ENCODE assay signal across 4 worm cellular contexts in the genomic region with DNA sequence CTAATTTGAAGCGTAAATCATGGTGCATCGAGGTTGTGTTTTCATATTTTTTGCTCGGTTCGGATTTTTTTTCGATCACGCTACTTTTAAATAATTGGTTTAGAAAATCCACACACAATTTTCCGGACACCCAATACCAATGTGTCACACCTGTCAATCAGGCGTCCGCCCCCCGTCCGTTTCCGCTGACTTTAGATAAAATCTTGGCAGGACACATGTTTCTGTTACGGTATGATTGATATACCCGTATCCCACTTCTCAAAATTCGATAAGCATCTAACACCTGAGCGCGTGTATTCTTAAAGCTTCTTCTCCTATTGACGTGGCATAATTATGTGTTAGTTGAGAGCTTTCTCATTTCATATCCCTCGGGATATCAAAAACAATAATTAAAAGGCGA.
TF ChIP-seq lines count a peak whose summit lies in the region.

No protein-coding gene starts in this region.

TF ChIP-seq in whole organism, L4 larva, 104 proteins besides CTCF, POLR2A, EP300 and RAD21:
- TF ChIP-seq aha-1 (tag; lab: Kevin White, UChicago) (peak; percentile 9), unc-62 (GFP tag; optimal IDR thresholded peaks at IDR 0.05 in 1 of 2; lab: Kevin White, UChicago) (peak in 1 of 2 experiments; percentile 89), unc-62 (tag; optimal IDR thresholded peaks at IDR 0.05; lab: Kevin White, UChicago) (no peak), mdt-29 (GFP tag; IDR thresholded peaks at IDR 0.05; lab: Robert Waterston, UW) (no peak), nhr-41 (GFP tag; IDR thresholded peaks at IDR 0.05; lab: Robert Waterston, UW) (no peak)

TF ChIP-seq in whole organism, late embryonic, 69 proteins besides CTCF, POLR2A, EP300 and RAD21:
- TF ChIP-seq unc-86 (tag; optimal IDR thresholded peaks at IDR 0.05; lab: Kevin White, UChicago): no peak
- TF ChIP-seq ama-1 (optimal IDR thresholded peaks at IDR 0.05; lab: Kevin White, UChicago): no peak
- peak; percentile 53 for TF ChIP-seq unc-55 (GFP tag; optimal IDR thresholded peaks at IDR 0.05; lab: Kevin White, UChicago)
- no peak for TF ChIP-seq ceh-22 (tag; optimal IDR thresholded peaks at IDR 0.05; lab: Kevin White, UChicago)

TF ChIP-seq in whole organism, mixed stage, embryonic, 35 proteins besides CTCF, POLR2A, EP300 and RAD21:
- no peak for TF ChIP-seq elt-3 (tag; optimal IDR thresholded peaks at IDR 0.05; lab: Kevin White, UChicago)
- TF ChIP-seq ceh-43 (GFP tag; optimal IDR thresholded peaks at IDR 0.05; lab: Kevin White, UChicago): peak; percentile 77
- peak; percentile 18 for TF ChIP-seq nhr-2 (tag; optimal IDR thresholded peaks at IDR 0.05; lab: Kevin White, UChicago)
- peak; percentile 80 for TF ChIP-seq unc-62 (GFP tag; optimal IDR thresholded peaks at IDR 0.05; lab: Kevin White, UChicago)
- TF ChIP-seq elt-1 (tag; optimal IDR thresholded peaks at IDR 0.05; lab: Kevin White, UChicago; ENCODE audit: borderline replicate concordance, insufficient read depth): peak; percentile 67
- no peak for TF ChIP-seq lin-13 (tag; optimal IDR thresholded peaks at IDR 0.05; lab: Kevin White, UChicago)

TF ChIP-seq in whole organism, young adult, 124 proteins besides CTCF, POLR2A, EP300 and RAD21:
- no peak for TF ChIP-seq hlh-26 (GFP tag; conservative IDR thresholded peaks at IDR 0.05; lab: Robert Waterston, UW)
- TF ChIP-seq aptf-2 (GFP tag; conservative IDR thresholded peaks at IDR 0.05; lab: Robert Waterston, UW): no peak
- TF ChIP-seq unc-62 (GFP tag; optimal IDR thresholded peaks at IDR 0.05; lab: Kevin White, UChicago): peak; percentile 92
- TF ChIP-seq ceh-58 (GFP tag; IDR thresholded peaks at IDR 0.05; lab: Robert Waterston, UW): no peak
- no peak for TF ChIP-seq akir-1 (GFP tag; optimal IDR thresholded peaks at IDR 0.05; lab: Kevin White, UChicago)
- no peak for TF ChIP-seq madf-3 (GFP tag; IDR thresholded peaks at IDR 0.05; lab: Robert Waterston, UW)
TF ChIP-seq in whole organism, young adult: peak in this region for 1.
